Fruit fly (Drosophila melanogaster) whole organism, embryonic: ENCODE data around the gene path.

Source experiments
- Antp ChIP-seq: fragments of 200-800 bp; sonication (Bioruptor generic); optimal IDR thresholded peaks from 3 replicates; lab custom pipeline; 2016; ENCODE audit warnings: missing biosample characterization, missing genetic modification characterization
- Blimp-1 ChIP-seq: fragments of 200-800 bp; sonication (Bioruptor generic); optimal IDR thresholded peaks from 3 replicates; lab custom pipeline; 2018; ENCODE audit warnings: missing biosample characterization, missing genetic modification characterization, mild to moderate bottlenecking, moderate library complexity, missing genetic modification reagents
- CG11456 ChIP-seq: fragments of 200-800 bp; sonication (Bioruptor generic); IDR thresholded peaks from 3 replicates; pipeline ENCODE4 v1.3.6; 2022; ENCODE audit warnings: missing biosample characterization, missing genetic modification characterization
- CG12104 ChIP-seq: fragments of 200-800 bp; sonication (Bioruptor generic); optimal IDR thresholded peaks from 3 replicates; lab custom pipeline; 2016; ENCODE audit warnings: missing biosample characterization, missing genetic modification characterization
- CG2129 ChIP-seq: fragments of 200-800 bp; sonication (Bioruptor generic); IDR thresholded peaks from 2 replicates; pipeline ENCODE4 v1.3.6; 2022; ENCODE audit warnings: missing biosample characterization, missing genetic modification characterization; ENCODE audit not compliant: partially characterized antibody
- CG31365 ChIP-seq: fragments of 200-800 bp; sonication (Bioruptor generic); optimal IDR thresholded peaks from 2 replicates; lab custom pipeline; 2018; ENCODE audit warnings: missing biosample characterization, mild to moderate bottlenecking, missing genetic modification characterization
- CG3281 ChIP-seq: fragments of 200-800 bp; sonication (Bioruptor generic); optimal IDR thresholded peaks from 3 replicates; lab custom pipeline; 2017; ENCODE audit warnings: missing biosample characterization, mild to moderate bottlenecking, missing genetic modification characterization
- CG34422 ChIP-seq: fragments of 200-800 bp; sonication (Bioruptor generic); IDR thresholded peaks from 3 replicates; pipeline ENCODE4 v1.3.6; 2022; ENCODE audit warnings: missing biosample characterization, missing genetic modification characterization
- CG3847 ChIP-seq: fragments of 200-800 bp; sonication (Bioruptor generic); IDR thresholded peaks from 2 replicates; pipeline ENCODE4 v1.3.6; 2022; ENCODE audit warnings: missing biosample characterization, missing genetic modification characterization
- CG4282 ChIP-seq: fragments of 200-800 bp; sonication (Bioruptor generic); optimal IDR thresholded peaks from 2 replicates; lab custom pipeline; 2016; ENCODE audit warnings: missing biosample characterization, missing genetic modification characterization
- CG4360 ChIP-seq: fragments of 200-800 bp; sonication (Bioruptor generic); IDR thresholded peaks from 2 replicates; pipeline ENCODE4 v1.3.6; 2022; ENCODE audit warnings: missing biosample characterization, missing genetic modification characterization
- CG4707 ChIP-seq: fragments of 200-800 bp; sonication (Bioruptor generic); optimal IDR thresholded peaks from 2 replicates; lab custom pipeline; 2018; ENCODE audit warnings: missing biosample characterization, mild to moderate bottlenecking, missing genetic modification characterization, moderate library complexity
- CG5245 ChIP-seq: fragments of 200-800 bp; sonication (Bioruptor generic); optimal IDR thresholded peaks from 3 replicates; lab custom pipeline; 2016; ENCODE audit warnings: missing biosample characterization, missing genetic modification characterization
- CG6254 ChIP-seq: fragments of 200-800 bp; sonication (Bioruptor generic); optimal IDR thresholded peaks from 3 replicates; lab custom pipeline; 2017; ENCODE audit warnings: mild to moderate bottlenecking, missing biosample characterization, missing genetic modification reagents, missing genetic modification characterization
- CG6791 ChIP-seq: fragments of 200-800 bp; sonication (Bioruptor generic); IDR thresholded peaks from 3 replicates; pipeline ENCODE4 v1.3.6; 2022; ENCODE audit warnings: missing biosample characterization, missing genetic modification characterization; ENCODE audit not compliant: partially characterized antibody
- CG6813 ChIP-seq: fragments of 200-800 bp; sonication (Bioruptor generic); optimal IDR thresholded peaks from 2 replicates; lab custom pipeline; 2017; ENCODE audit warnings: missing biosample characterization, missing genetic modification characterization, mild to moderate bottlenecking, moderate library complexity, missing genetic modification reagents
- CG6854 ChIP-seq: fragments of 200-800 bp; sonication (Bioruptor generic); optimal IDR thresholded peaks from 3 replicates; lab custom pipeline; 2017; ENCODE audit warnings: missing biosample characterization, mild to moderate bottlenecking, missing genetic modification characterization
- CG7963 ChIP-seq: fragments of 200-800 bp; sonication (Bioruptor generic); IDR thresholded peaks from 3 replicates; pipeline ENCODE4 v1.3.6; 2022; ENCODE audit warnings: missing biosample characterization, missing genetic modification characterization; ENCODE audit not compliant: partially characterized antibody
- CG9609 ChIP-seq: fragments of 200-800 bp; sonication (Bioruptor generic); optimal IDR thresholded peaks from 3 replicates; lab custom pipeline; 2016; ENCODE audit warnings: missing biosample characterization, missing genetic modification characterization
- CG9797 ChIP-seq: fragments of 200-800 bp; sonication (Bioruptor generic); optimal IDR thresholded peaks from 3 replicates; lab custom pipeline; 2018; ENCODE audit warnings: missing biosample characterization, mild to moderate bottlenecking, missing genetic modification characterization
- CG9817 ChIP-seq: fragments of 200-800 bp; sonication (Bioruptor generic); optimal IDR thresholded peaks from 2 replicates; lab custom pipeline; 2018; ENCODE audit warnings: missing biosample characterization, mild to moderate bottlenecking, missing genetic modification characterization, moderate library complexity
- Dip2 ChIP-seq: fragments of 200-800 bp; sonication (Bioruptor generic); IDR thresholded peaks from 2 replicates; pipeline ENCODE4 v1.3.6; 2022; ENCODE audit warnings: missing biosample characterization, missing genetic modification characterization
- Dll ChIP-seq: fragments of 200-800 bp; sonication (Bioruptor generic); IDR thresholded peaks from 4 replicates; pipeline ENCODE4 v1.3.6; 2022; ENCODE audit warnings: missing biosample characterization, missing genetic modification characterization; ENCODE audit not compliant: partially characterized antibody
- Fer1 ChIP-seq: fragments of 200-800 bp; sonication (Bioruptor generic); optimal IDR thresholded peaks from 2 replicates; lab custom pipeline; 2017; ENCODE audit warnings: missing biosample characterization, mild to moderate bottlenecking, missing genetic modification characterization
- Hr51 ChIP-seq, 2 experiments: fragments of 200-800 bp; sonication (Bioruptor generic); optimal IDR thresholded peaks; 2 replicates in 1 of 2; 3 replicates in 1 of 2; lab custom pipeline; 2016 to 2018; ENCODE audit warnings: missing biosample characterization in 2 of 2, missing genetic modification characterization in 2 of 2, mild to moderate bottlenecking in 1 of 2, moderate library complexity in 1 of 2
- Jarid2 ChIP-seq: fragments of 200-800 bp; sonication (Bioruptor generic); optimal IDR thresholded peaks from 3 replicates; lab custom pipeline; 2017; ENCODE audit warnings: mild to moderate bottlenecking, missing biosample characterization, missing genetic modification reagents, missing genetic modification characterization
- Kr ChIP-seq: fragments of 200-800 bp; sonication (Bioruptor generic); optimal IDR thresholded peaks from 2 replicates; lab custom pipeline; 2017; ENCODE audit warnings: missing biosample characterization, mild to moderate bottlenecking, missing genetic modification characterization
- Lhr ChIP-seq: fragments of 200-800 bp; sonication (Bioruptor generic); optimal IDR thresholded peaks from 3 replicates; lab custom pipeline; 2017; ENCODE audit warnings: mild to moderate bottlenecking, missing biosample characterization, missing genetic modification reagents, missing genetic modification characterization
- Sox100B ChIP-seq: fragments of 200-800 bp; sonication (Bioruptor generic); optimal IDR thresholded peaks from 3 replicates; lab custom pipeline; 2018; ENCODE audit warnings: missing biosample characterization, mild to moderate bottlenecking, missing genetic modification characterization
- YL-1 ChIP-seq: fragments of 200-800 bp; sonication (Bioruptor generic); optimal IDR thresholded peaks from 3 replicates; lab custom pipeline; 2017; ENCODE audit warnings: missing biosample characterization, mild to moderate bottlenecking, missing genetic modification characterization
- ab ChIP-seq: fragments of 200-800 bp; sonication (Bioruptor generic); optimal IDR thresholded peaks from 2 replicates; lab custom pipeline; 2016; ENCODE audit warnings: missing biosample characterization, missing genetic modification characterization
- ara ChIP-seq: fragments of 200-800 bp; sonication (Bioruptor generic); IDR thresholded peaks from 2 replicates; pipeline ENCODE4 v1.3.6; 2022; ENCODE audit warnings: missing biosample characterization, missing genetic modification characterization
- az2 ChIP-seq: fragments of 200-800 bp; sonication (Bioruptor generic); optimal IDR thresholded peaks from 3 replicates; lab custom pipeline; 2016; ENCODE audit warnings: missing biosample characterization, missing genetic modification characterization
- cad ChIP-seq: fragments of >200 bp; optimal IDR thresholded peaks from 2 replicates; lab custom pipeline; 2017; ENCODE audit warnings: missing biosample characterization, missing genetic modification characterization
- cato ChIP-seq: fragments of 200-800 bp; sonication (Bioruptor generic); optimal IDR thresholded peaks from 2 replicates; lab custom pipeline; 2016; ENCODE audit warnings: missing biosample characterization, missing genetic modification characterization, borderline replicate concordance
- chif ChIP-seq, 2 experiments: fragments of 200-800 bp; sonication (Bioruptor generic); optimal IDR thresholded peaks; 3 replicates each; lab custom pipeline; 2016; ENCODE audit warnings: missing biosample characterization in 2 of 2, missing genetic modification characterization in 2 of 2
- ci ChIP-seq: fragments of 200-800 bp; sonication (Bioruptor generic); IDR thresholded peaks from 3 replicates; pipeline ENCODE4 v1.3.6; 2022; ENCODE audit warnings: missing biosample characterization, missing genetic modification characterization
- danr ChIP-seq: fragments of 200-800 bp; sonication (Bioruptor generic); IDR thresholded peaks from 2 replicates; pipeline ENCODE4 v1.3.6; 2022; ENCODE audit warnings: missing biosample characterization, missing genetic modification characterization
- dysf ChIP-seq: fragments of 200-800 bp; sonication (Bioruptor generic); IDR thresholded peaks from 3 replicates; pipeline ENCODE4 v1.3.6; 2022; ENCODE audit warnings: missing biosample characterization, missing genetic modification characterization
- gfzf ChIP-seq: fragments of 200-800 bp; sonication (Bioruptor generic); optimal IDR thresholded peaks from 2 replicates; lab custom pipeline; 2016; ENCODE audit warnings: missing biosample characterization, mild to moderate bottlenecking, missing genetic modification characterization, moderate library complexity
- gsb ChIP-seq: fragments of 200-800 bp; sonication (Bioruptor generic); IDR thresholded peaks from 2 replicates; pipeline ENCODE4 v1.3.6; 2022; ENCODE audit warnings: missing biosample characterization, missing genetic modification characterization
- h ChIP-seq: fragments of >200 bp; optimal IDR thresholded peaks from 2 replicates; lab custom pipeline; 2017
- hbn ChIP-seq: fragments of 200-800 bp; sonication (Bioruptor generic); IDR thresholded peaks from 2 replicates; pipeline ENCODE4 v1.3.6; 2022; ENCODE audit warnings: missing biosample characterization, missing genetic modification characterization; ENCODE audit not compliant: partially characterized antibody
- kay ChIP-seq: fragments of 200-800 bp; sonication (Bioruptor generic); optimal IDR thresholded peaks from 2 replicates; lab custom pipeline; 2016; ENCODE audit warnings: missing biosample characterization, missing genetic modification characterization
- repo ChIP-seq: fragments of 200-800 bp; sonication (Bioruptor generic); optimal IDR thresholded peaks from 2 replicates; lab custom pipeline; 2016; ENCODE audit warnings: missing biosample characterization, missing genetic modification characterization
- sc ChIP-seq, 3 experiments: fragments of >200 bp in 2 of 3; fragments of 200-800 bp in 1 of 3; sonication (Bioruptor generic) in 1 of 3; optimal IDR thresholded peaks; 2 replicates in 2 of 3; 3 replicates in 1 of 3; lab custom pipeline; 2017; ENCODE audit warnings: mild to moderate bottlenecking in 1 of 3, missing biosample characterization in 1 of 3, missing genetic modification characterization in 1 of 3, missing genetic modification reagents in 1 of 3
- slbo ChIP-seq: fragments of 200-800 bp; sonication (Bioruptor generic); IDR thresholded peaks from 2 replicates; pipeline ENCODE4 v1.3.6; 2022; ENCODE audit warnings: missing biosample characterization, missing genetic modification characterization
- usp ChIP-seq: fragments of >200 bp; optimal IDR thresholded peaks from 2 replicates; lab custom pipeline; 2017; ENCODE audit warnings: missing biosample characterization, missing genetic modification characterization
- vvl ChIP-seq: fragments of 200-800 bp; sonication (Bioruptor generic); IDR thresholded peaks from 2 replicates; pipeline ENCODE4 v1.3.6; 2022; ENCODE audit warnings: missing biosample characterization, missing genetic modification characterization
- zf30C ChIP-seq: fragments of 200-800 bp; sonication (Bioruptor generic); optimal IDR thresholded peaks from 3 replicates; lab custom pipeline; 2018; ENCODE audit warnings: missing biosample characterization, mild to moderate bottlenecking, missing genetic modification characterization

path gene

dm6 chr3L:9476829-9477228, 28.3 kb downstream of the path start, which contains the start of the genes Uch-L5 and Jarid2 (continued):
- TF ChIP-seq CG5245 (GFP tag; lab: Kevin White, UChicago) = peak; percentile 41
- TF ChIP-seq usp (GFP tag; lab: Kevin White, UChicago) = no peak
- TF ChIP-seq CG9817 (tag; lab: Kevin White, UChicago) = peak; percentile 21
- no peak for TF ChIP-seq CG12104 (GFP tag; lab: Kevin White, UChicago)
- TF ChIP-seq ara (GFP tag; lab: Robert Waterston, UW) = peak; percentile 41; the same call in 1 of the 2 replicates
- no peak for TF ChIP-seq Jarid2
- TF ChIP-seq Lhr (GFP tag; lab: Kevin White, UChicago) = peak; percentile 60
- no peak for TF ChIP-seq CG6854 (GFP tag; lab: Kevin White, UChicago)
- peak; percentile 41; the same call in 2 of the 3 replicates for TF ChIP-seq dysf
- TF ChIP-seq Kr (GFP tag; lab: Kevin White, UChicago) = no peak
- TF ChIP-seq Antp (GFP tag; lab: Kevin White, UChicago) = peak; percentile 78
- TF ChIP-seq Dip2 = no peak
- TF ChIP-seq CG6813 (GFP tag; lab: Kevin White, UChicago) = no peak
- peak; percentile 38; the same call in 1 of the 3 replicates for TF ChIP-seq CG6791 (GFP tag; lab: Robert Waterston, UW)
- peak; percentile 28 for TF ChIP-seq az2 (GFP tag; lab: Kevin White, UChicago)
- peak; percentile 86 for TF ChIP-seq CG3847 (GFP tag; lab: Robert Waterston, UW)
- no peak for TF ChIP-seq zf30C (GFP tag; lab: Kevin White, UChicago)
- peak; percentile 61 for TF ChIP-seq repo (GFP tag; lab: Kevin White, UChicago)
- no peak for TF ChIP-seq CG6254 (GFP tag; lab: Kevin White, UChicago)
- no peak for TF ChIP-seq h (lab: Kevin White, UChicago)
- no peak for TF ChIP-seq gsb (GFP tag; lab: Robert Waterston, UW)
- TF ChIP-seq kay (GFP tag; lab: Kevin White, UChicago) = peak; percentile 51
- peak; percentile 55 for TF ChIP-seq vvl
- TF ChIP-seq gfzf (GFP tag; lab: Kevin White, UChicago) = peak; percentile 42
- no peak for TF ChIP-seq cad (GFP tag; lab: Kevin White, UChicago)
- no peak for TF ChIP-seq CG4282
- peak; percentile 83; the same call in 2 of the 3 replicates for TF ChIP-seq CG34422 (GFP tag; lab: Robert Waterston, UW)
- peak; percentile 68 for TF ChIP-seq slbo (GFP tag; lab: Robert Waterston, UW)
- no peak for TF ChIP-seq ab (GFP tag; lab: Kevin White, UChicago)
- peak; percentile 11 for TF ChIP-seq CG31365 (tag; lab: Kevin White, UChicago)
- TF ChIP-seq YL-1 (GFP tag; lab: Kevin White, UChicago) = peak; percentile 98
- peak; percentile 12 for TF ChIP-seq CG4360 (GFP tag; lab: Robert Waterston, UW)
- 0 out of 4 replicates have a peak, but pooled peaks have one; percentile 24 for TF ChIP-seq Dll (GFP tag; lab: Robert Waterston, UW)
- TF ChIP-seq hbn (GFP tag; lab: Robert Waterston, UW) = no peak
- TF ChIP-seq CG11456 (GFP tag; lab: Robert Waterston, UW) = peak; percentile 70; the same call in 2 of the 3 replicates
- peak; percentile 25 for TF ChIP-seq CG9609 (GFP tag; lab: Kevin White, UChicago)
- TF ChIP-seq ci (GFP tag; lab: Robert Waterston, UW) = peak; percentile 79; the same call in 2 of the 3 replicates
- peak; percentile 33 to 38 for TF ChIP-seq chif (GFP tag; optimal IDR thresholded peaks at IDR 0.05; lab: Kevin White, UChicago)
- TF ChIP-seq Fer1 (GFP tag; lab: Kevin White, UChicago) = peak; percentile 44
- TF ChIP-seq Sox100B (GFP tag; lab: Kevin White, UChicago) = no peak
- no peak for TF ChIP-seq cato (GFP tag; lab: Kevin White, UChicago)
- TF ChIP-seq CG3281 (GFP tag; lab: Kevin White, UChicago) = peak; percentile 68
- peak in 1 of 2 experiments; percentile 30 for TF ChIP-seq Hr51 (GFP tag; optimal IDR thresholded peaks at IDR 0.05; lab: Kevin White, UChicago)
- TF ChIP-seq CG7963 = 0 out of 3 replicates have a peak, but pooled peaks have one; percentile 8
- no peak for TF ChIP-seq CG2129 (GFP tag; lab: Robert Waterston, UW)
- no peak for TF ChIP-seq Blimp-1 (GFP tag; lab: Kevin White, UChicago)
- TF ChIP-seq danr (GFP tag; lab: Robert Waterston, UW) = no peak
- peak; percentile 60 for TF ChIP-seq CG9797
- TF ChIP-seq sc (optimal IDR thresholded peaks at IDR 0.05; lab: Kevin White, UChicago) = no peak
- no peak for TF ChIP-seq sc (GFP tag; optimal IDR thresholded peaks at IDR 0.05; lab: Kevin White, UChicago)
- no peak for TF ChIP-seq CG4707 (GFP tag; lab: Kevin White, UChicago)
